Worm (Caenorhabditis elegans) whole organism, late embryonic: ENCODE measurements around the gene F58G6.7.

ENCODE experiments used
- C08G9.2 ChIP-seq: sonication (generic microtip); optimal IDR thresholded peaks from 2 replicates; lab custom pipeline; 2016; ENCODE audit warnings: mild to moderate bottlenecking, missing genetic modification characterization, moderate library complexity, missing compliant biosample characterization
- F13H6.1 ChIP-seq: sonication (generic microtip); optimal IDR thresholded peaks from 2 replicates; lab custom pipeline; 2016; ENCODE audit warnings: missing genetic modification characterization, missing compliant biosample characterization
- K02D7.2 ChIP-seq: sonication (generic microtip); optimal IDR thresholded peaks from 2 replicates; lab custom pipeline; 2017; ENCODE audit warnings: mild to moderate bottlenecking, missing genetic modification characterization, missing compliant biosample characterization
- T23F11.4 ChIP-seq: fragments of 200-800 bp; sonication (Bioruptor generic); optimal IDR thresholded peaks from 2 replicates; lab custom pipeline; 2018; ENCODE audit warnings: mild to moderate bottlenecking, missing genetic modification characterization, missing compliant biosample characterization
- Y22D7AL.16 ChIP-seq: sonication (generic microtip); optimal IDR thresholded peaks from 2 replicates; lab custom pipeline; 2016; ENCODE audit warnings: missing genetic modification characterization, missing compliant biosample characterization
- ceh-2 ChIP-seq: sonication (generic microtip); optimal IDR thresholded peaks from 2 replicates; lab custom pipeline; 2016; ENCODE audit warnings: missing genotype, missing genetic modification characterization, missing compliant biosample characterization
- ceh-24 ChIP-seq: sonication (generic microtip); optimal IDR thresholded peaks from 2 replicates; lab custom pipeline; 2016; ENCODE audit warnings: mild to moderate bottlenecking, missing genetic modification characterization, missing compliant biosample characterization
- ceh-30 ChIP-seq: fragments of 150-350 bp; optimal IDR thresholded peaks from 2 replicates; lab custom pipeline; 2014; ENCODE audit warnings: missing biosample characterization, missing genetic modification characterization
- ceh-31 ChIP-seq: sonication (generic microtip); optimal IDR thresholded peaks from 2 replicates; lab custom pipeline; 2016; ENCODE audit warnings: missing genetic modification characterization, missing compliant biosample characterization
- ceh-34 ChIP-seq: sonication (generic microtip); optimal IDR thresholded peaks from 2 replicates; lab custom pipeline; 2016; ENCODE audit warnings: mild to moderate bottlenecking, missing genetic modification characterization, missing compliant biosample characterization
- ceh-45 ChIP-seq: fragments of 200-800 bp; sonication (Bioruptor generic); IDR thresholded peaks from 2 replicates; pipeline ENCODE4 v1.3.6; 2022; ENCODE audit warnings: missing genetic modification reagents, missing genetic modification characterization, missing compliant biosample characterization
- ceh-48 ChIP-seq: sonication (generic microtip); optimal IDR thresholded peaks from 2 replicates; lab custom pipeline; 2016; ENCODE audit warnings: missing genetic modification characterization, inconsistent platforms, missing compliant biosample characterization
- ceh-9 ChIP-seq: sonication (generic microtip); optimal IDR thresholded peaks from 2 replicates; lab custom pipeline; 2016; ENCODE audit warnings: mild to moderate bottlenecking, missing genetic modification characterization, inconsistent platforms, missing compliant biosample characterization
- dmd-4 ChIP-seq: sonication (generic microtip); optimal IDR thresholded peaks from 2 replicates; lab custom pipeline; 2016; ENCODE audit warnings: borderline replicate concordance, missing genetic modification characterization, missing compliant biosample characterization
- elt-2 ChIP-seq: sonication (generic microtip); optimal IDR thresholded peaks from 2 replicates; lab custom pipeline; 2016; ENCODE audit warnings: missing genetic modification reagents, missing genetic modification characterization, missing compliant biosample characterization
- eyg-1 ChIP-seq: sonication (generic microtip); optimal IDR thresholded peaks from 2 replicates; lab custom pipeline; 2016; ENCODE audit warnings: missing genotype, missing genetic modification characterization, missing compliant biosample characterization
- hlh-13 ChIP-seq: fragments of 200-800 bp; sonication (Bioruptor generic); optimal IDR thresholded peaks from 2 replicates; lab custom pipeline; 2018; ENCODE audit warnings: mild to moderate bottlenecking, missing genetic modification characterization, missing compliant biosample characterization
- lin-11 ChIP-seq: fragments of 200-800 bp; sonication (Bioruptor generic); optimal IDR thresholded peaks from 2 replicates; lab custom pipeline; 2018; ENCODE audit warnings: mild to moderate bottlenecking, missing genetic modification characterization, missing compliant biosample characterization
- madf-2 ChIP-seq: sonication (generic microtip); optimal IDR thresholded peaks from 2 replicates; lab custom pipeline; 2017; ENCODE audit warnings: missing genetic modification characterization, missing compliant biosample characterization
- mec-3 ChIP-seq: sonication (generic microtip); optimal IDR thresholded peaks from 2 replicates; lab custom pipeline; 2016; ENCODE audit warnings: borderline replicate concordance, missing genetic modification characterization, missing compliant biosample characterization
- nfya-1 ChIP-seq: sonication (generic microtip); optimal IDR thresholded peaks from 2 replicates; lab custom pipeline; 2017; ENCODE audit warnings: missing genetic modification characterization, mild to moderate bottlenecking, missing compliant biosample characterization, antibody characterized with exemption, moderate library complexity
- nhr-11 ChIP-seq: fragments of 150-350 bp; optimal IDR thresholded peaks from 2 replicates; lab custom pipeline; 2014; ENCODE audit warnings: missing biosample characterization, missing genetic modification characterization
- odd-2 ChIP-seq: sonication (generic microtip); optimal IDR thresholded peaks from 2 replicates; lab custom pipeline; 2017; ENCODE audit warnings: antibody characterized with exemption, mild to moderate bottlenecking, missing genetic modification characterization, missing compliant biosample characterization
- pag-3 ChIP-seq: sonication (generic microtip); optimal IDR thresholded peaks from 2 replicates; lab custom pipeline; 2016; ENCODE audit warnings: missing compliant biosample characterization, missing genetic modification characterization, borderline replicate concordance
- pat-9 ChIP-seq: fragments of 200-800 bp; sonication (Bioruptor generic); optimal IDR thresholded peaks from 2 replicates; lab custom pipeline; 2018; ENCODE audit warnings: mild to moderate bottlenecking, missing genetic modification characterization, moderate library complexity, missing compliant biosample characterization
- pax-1 ChIP-seq: fragments of 150-350 bp; optimal IDR thresholded peaks from 2 replicates; lab custom pipeline; 2014; ENCODE audit warnings: missing biosample characterization, missing genetic modification characterization
- pqm-1 ChIP-seq: sonication (generic microtip); optimal IDR thresholded peaks from 2 replicates; lab custom pipeline; 2016; ENCODE audit warnings: missing genetic modification characterization, missing compliant biosample characterization
- pros-1 ChIP-seq: fragments of 150-350 bp; optimal IDR thresholded peaks from 2 replicates; lab custom pipeline; 2014; ENCODE audit warnings: missing biosample characterization, missing genetic modification reagents, missing genetic modification characterization
- ref-2 ChIP-seq: sonication (generic microtip); optimal IDR thresholded peaks from 2 replicates; lab custom pipeline; 2016; ENCODE audit warnings: missing genetic modification characterization, missing compliant biosample characterization
- rnt-1 ChIP-seq: sonication (generic microtip); optimal IDR thresholded peaks from 2 replicates; lab custom pipeline; 2016; ENCODE audit warnings: missing genetic modification characterization, missing compliant biosample characterization
- sox-4 ChIP-seq: sonication (generic microtip); optimal IDR thresholded peaks from 2 replicates; lab custom pipeline; 2017; ENCODE audit warnings: mild to moderate bottlenecking, missing genetic modification characterization, inconsistent platforms, missing compliant biosample characterization
- syd-9 ChIP-seq: sonication (generic microtip); optimal IDR thresholded peaks from 2 replicates; lab custom pipeline; 2016; ENCODE audit warnings: mild to moderate bottlenecking, missing genetic modification characterization, moderate library complexity, missing compliant biosample characterization
- tbx-2 ChIP-seq: sonication (generic microtip); optimal IDR thresholded peaks from 2 replicates; lab custom pipeline; 2016; ENCODE audit warnings: missing genetic modification characterization, missing compliant biosample characterization
- unc-55 ChIP-seq: sonication (generic microtip); optimal IDR thresholded peaks from 2 replicates; lab custom pipeline; 2017; ENCODE audit warnings: missing biosample characterization, missing genetic modification reagents, missing genetic modification characterization

Gene F58G6.7

ce11 chrIV:9654017-9654416 lies at the start of gene F58G6.7:
Gene F58G6.7, plus strand, starts transcription at chrIV:9654317.
- TF ChIP-seq Y22D7AL.16 = no peak
- no peak for TF ChIP-seq K02D7.2 (tag; lab: Kevin White, UChicago)
- TF ChIP-seq mec-3 (tag; lab: Kevin White, UChicago) = no peak
- TF ChIP-seq ref-2 (tag; lab: Kevin White, UChicago) = no peak
- TF ChIP-seq ceh-34 (tag; lab: Kevin White, UChicago) = no peak
- no peak for TF ChIP-seq ceh-30 (tag; lab: Kevin White, UChicago)
- no peak for TF ChIP-seq ceh-9
- no peak for TF ChIP-seq madf-2 (tag; lab: Kevin White, UChicago)
- no peak for TF ChIP-seq nfya-1 (tag; lab: Kevin White, UChicago)
- no peak for TF ChIP-seq pqm-1 (tag; lab: Kevin White, UChicago)

- no peak for TF ChIP-seq T23F11.4 (GFP tag; lab: Kevin White, UChicago)
- TF ChIP-seq unc-55 (GFP tag; lab: Kevin White, UChicago) = no peak
- TF ChIP-seq rnt-1 (tag; lab: Kevin White, UChicago) = no peak
- TF ChIP-seq pat-9 (tag; lab: Kevin White, UChicago) = no peak
- no peak for TF ChIP-seq hlh-13 (GFP tag; lab: Kevin White, UChicago)
- no peak for TF ChIP-seq pros-1 (tag; lab: Kevin White, UChicago)
- TF ChIP-seq sox-4 (tag; lab: Kevin White, UChicago) = no peak
Observed at ce11 chrIV:9607945-9608344, 46.2 kb upstream of the F58G6.7 start.

DNA sequence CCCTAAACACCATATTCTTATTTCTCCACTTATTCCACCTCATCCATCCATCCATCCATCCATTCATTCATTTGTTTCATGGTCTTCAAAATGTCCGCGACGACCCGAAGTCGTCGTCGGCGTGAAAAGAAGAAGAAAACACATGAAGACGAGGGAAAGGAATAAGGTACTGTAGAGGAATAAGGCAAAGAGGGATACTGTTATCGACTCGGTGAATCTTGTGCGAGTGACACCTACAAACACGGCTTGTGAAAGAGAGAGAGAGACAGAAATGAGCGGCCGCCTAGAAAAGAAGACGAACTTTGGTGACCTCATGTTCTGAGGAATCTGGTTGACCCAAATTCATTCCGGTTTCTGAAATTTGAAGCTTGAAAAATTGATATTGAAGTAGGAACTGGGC lies 45.0 kb upstream of the F58G6.7 start:
- no peak for TF ChIP-seq F13H6.1 (tag; lab: Kevin White, UChicago)
- TF ChIP-seq ceh-2 (tag; lab: Kevin White, UChicago) = no peak
- no peak for TF ChIP-seq elt-2 (tag; lab: Kevin White, UChicago)
- TF ChIP-seq ceh-45 (GFP tag; lab: Robert Waterston, UW) = no peak
- no peak for TF ChIP-seq dmd-4 (tag; lab: Kevin White, UChicago)
- no peak for TF ChIP-seq ceh-48 (tag; lab: Kevin White, UChicago)
- TF ChIP-seq ceh-31 = no peak
- TF ChIP-seq C08G9.2 (tag; lab: Kevin White, UChicago) = no peak
- no peak for TF ChIP-seq hlh-13 (GFP tag; lab: Kevin White, UChicago)
- no peak for TF ChIP-seq ceh-24 (tag; lab: Kevin White, UChicago)
- TF ChIP-seq K02D7.2 (tag; lab: Kevin White, UChicago) = no peak

DNA sequence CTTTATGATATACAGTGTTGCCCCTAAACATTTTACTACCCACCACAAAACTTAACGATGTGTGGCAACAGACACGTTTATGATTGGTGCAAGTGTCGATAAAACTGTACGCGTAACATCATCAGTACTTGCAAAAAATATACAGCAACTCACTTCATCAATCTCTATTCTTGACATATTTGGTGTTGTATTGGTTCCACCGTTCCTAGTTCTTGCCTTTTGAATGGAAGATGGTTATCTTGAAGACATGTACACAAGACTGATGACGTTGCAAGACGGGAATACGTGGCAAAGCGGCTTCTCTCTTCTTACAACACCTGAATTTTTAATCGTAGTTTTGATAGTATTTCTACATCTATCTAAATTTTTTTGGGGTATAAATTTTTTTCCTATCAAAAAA lies 43.2 kb upstream of the F58G6.7 start:
- TF ChIP-seq pag-3 (tag; lab: Kevin White, UChicago) (no peak), elt-2 (tag; lab: Kevin White, UChicago) (no peak), Y22D7AL.16 (no peak), pax-1 (tag; lab: Kevin White, UChicago) (no peak), lin-11 (tag; lab: Kevin White, UChicago) (no peak), sox-4 (tag; lab: Kevin White, UChicago) (no peak), ceh-34 (tag; lab: Kevin White, UChicago) (no peak), odd-2 (tag; lab: Kevin White, UChicago) (no peak), tbx-2 (tag; lab: Kevin White, UChicago) (no peak), syd-9 (no peak), eyg-1 (no peak), K02D7.2 (tag; lab: Kevin White, UChicago) (no peak)

DNA sequence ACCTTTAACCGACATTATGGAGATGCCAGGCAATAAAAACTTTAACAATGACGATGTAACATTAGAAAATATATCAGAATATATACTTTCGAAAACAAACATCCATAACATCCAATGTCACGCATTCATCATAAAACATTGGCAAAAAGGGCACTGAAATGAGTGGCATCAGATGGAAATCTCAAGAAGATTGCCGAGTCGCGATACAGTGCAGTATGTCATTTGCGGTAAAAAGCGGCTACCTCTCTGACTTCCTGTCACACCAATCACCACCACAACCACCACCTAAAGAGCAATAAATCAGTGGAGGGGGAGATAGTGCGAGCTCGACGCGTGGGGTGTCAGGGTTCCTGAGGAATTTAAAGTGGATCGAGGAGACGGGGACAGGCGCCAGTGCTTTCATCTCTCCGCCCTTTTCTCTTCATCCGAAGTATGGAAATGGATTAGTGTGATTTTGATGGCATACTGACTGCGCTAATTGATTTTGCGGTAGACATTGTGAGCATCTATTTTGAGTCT lies 41.0 kb upstream of the F58G6.7 start:
- TF ChIP-seq lin-11 (tag; lab: Kevin White, UChicago) = no peak
- TF ChIP-seq unc-55 (GFP tag; lab: Kevin White, UChicago) = peak; percentile 48
- peak; percentile 27 for TF ChIP-seq rnt-1 (tag; lab: Kevin White, UChicago)
- TF ChIP-seq nhr-11 (tag; lab: Kevin White, UChicago) = no peak
- TF ChIP-seq, all 69 proteins: peak for 2
